Fruit fly (Drosophila melanogaster): ENCODE data around the gene Rad17.

dm6 chr3R:14679381-14680111, 16.5 kb upstream of the Rad17 start:
- no peak for TF ChIP-seq h (optimal IDR thresholded peaks at IDR 0.05)
- TF ChIP-seq psq (optimal IDR thresholded peaks at IDR 0.05): no peak
- TF ChIP-seq Myc (optimal IDR thresholded peaks at IDR 0.05): no peak

Data from Kc167 (cell line).